Worm (Caenorhabditis elegans) whole organism, L4 larva: Measurements from ENCODE around the gene zyx-1.

Experiments used
- F49E8.2 ChIP-seq: sonication (generic microtip); optimal IDR thresholded peaks from 2 replicates; lab custom pipeline; 2016; ENCODE audit warnings: missing compliant biosample characterization, mild to moderate bottlenecking, missing genetic modification characterization, borderline replicate concordance
- Y105C5A.15 ChIP-seq: fragments of 200-800 bp; sonication (Bioruptor generic); IDR thresholded peaks from 2 replicates; pipeline ENCODE4 v1.3.6; 2022; ENCODE audit warnings: missing genetic modification characterization, missing compliant biosample characterization
- Y75B8A.6 ChIP-seq: fragments of 200-800 bp; sonication (Bioruptor generic); IDR thresholded peaks from 2 replicates; pipeline ENCODE4 v1.3.6; 2022; ENCODE audit warnings: missing genetic modification reagents, missing genetic modification characterization, missing compliant biosample characterization
- aha-1 ChIP-seq: fragments of 150-350 bp; peaks from one replicate; lab custom pipeline; 2014; ENCODE audit warnings: missing biosample characterization, missing genetic modification characterization
- attf-4 ChIP-seq: sonication (generic microtip); optimal IDR thresholded peaks from 3 replicates; lab custom pipeline; 2017; ENCODE audit warnings: missing biosample characterization, missing genetic modification characterization
- ceh-28 ChIP-seq: fragments of 150-350 bp; optimal IDR thresholded peaks from 2 replicates; lab custom pipeline; 2014; ENCODE audit warnings: missing biosample characterization, missing genetic modification reagents, missing genetic modification characterization
- ceh-62 ChIP-seq: sonication (generic microtip); optimal IDR thresholded peaks from 2 replicates; lab custom pipeline; 2017; ENCODE audit warnings: missing biosample characterization, missing genetic modification characterization
- cey-2 ChIP-seq: sonication (generic microtip); optimal IDR thresholded peaks from 3 replicates; lab custom pipeline; 2017; ENCODE audit warnings: missing genetic modification characterization, mild to moderate bottlenecking, missing compliant biosample characterization, antibody characterized with exemption, borderline replicate concordance; ENCODE audit not compliant: insufficient read depth
- daf-16 ChIP-seq, 3 experiments: sonication (generic microtip); optimal IDR thresholded peaks; 2 replicates each; lab custom pipeline; 2016 to 2017; ENCODE audit warnings: missing genetic modification characterization in 3 of 3, missing genetic modification reagents in 3 of 3, mild to moderate bottlenecking in 2 of 3, missing compliant biosample characterization in 2 of 3, missing biosample characterization in 1 of 3, moderate library complexity in 1 of 3
- daf-19 ChIP-seq: fragments of 200-800 bp; sonication (Bioruptor generic); conservative IDR thresholded peaks from 2 replicates; pipeline ENCODE4 v1.3.6; 2022; ENCODE audit warnings: missing genetic modification characterization, missing compliant biosample characterization
- dmd-6 ChIP-seq: fragments of 200-800 bp; sonication (Bioruptor generic); IDR thresholded peaks from 2 replicates; pipeline ENCODE4 v1.3.6; 2022; ENCODE audit warnings: missing genetic modification reagents, missing genetic modification characterization, missing compliant biosample characterization
- dmd-8 ChIP-seq: fragments of 200-800 bp; sonication (Bioruptor generic); IDR thresholded peaks from 2 replicates; pipeline ENCODE4 v1.3.6; 2022; ENCODE audit warnings: missing genetic modification characterization, missing compliant biosample characterization
- dpl-1 ChIP-seq: fragments of 150-350 bp; optimal IDR thresholded peaks from 2 replicates; lab custom pipeline; 2014; ENCODE audit warnings: missing biosample characterization, missing genetic modification reagents, missing genetic modification characterization
- dve-1 ChIP-seq: sonication (generic microtip); optimal IDR thresholded peaks from 2 replicates; lab custom pipeline; 2017; ENCODE audit warnings: antibody characterized with exemption, mild to moderate bottlenecking, missing genetic modification characterization, missing compliant biosample characterization; ENCODE audit not compliant: insufficient read depth
- egl-43 ChIP-seq: fragments of 200-800 bp; sonication (Bioruptor generic); IDR thresholded peaks from 2 replicates; pipeline ENCODE4 v1.3.6; 2022; ENCODE audit warnings: missing genetic modification reagents, missing genetic modification characterization, missing compliant biosample characterization
- gei-8 ChIP-seq: fragments of 200-800 bp; sonication (Bioruptor generic); optimal IDR thresholded peaks from 2 replicates; lab custom pipeline; 2018; ENCODE audit warnings: mild to moderate bottlenecking, missing genetic modification characterization, missing compliant biosample characterization
- hif-1 ChIP-seq, 2 experiments: sonication (generic microtip); optimal IDR thresholded peaks; 2 replicates each; lab custom pipeline; 2016 to 2017; ENCODE audit warnings: missing compliant biosample characterization in 2 of 2, missing genetic modification characterization in 2 of 2, missing genetic modification reagents in 2 of 2, missing genotype in 2 of 2, mild to moderate bottlenecking in 1 of 2
- hlh-11 ChIP-seq: fragments of 200-800 bp; sonication (Bioruptor generic); optimal IDR thresholded peaks from 2 replicates; lab custom pipeline; 2018; ENCODE audit warnings: mild to moderate bottlenecking, missing genetic modification characterization, missing compliant biosample characterization
- hlh-30 ChIP-seq: sonication (generic microtip); optimal IDR thresholded peaks from 2 replicates; lab custom pipeline; 2017; ENCODE audit warnings: antibody characterized with exemption, mild to moderate bottlenecking, missing genetic modification characterization, missing compliant biosample characterization; ENCODE audit not compliant: insufficient read depth
- jun-1 ChIP-seq: fragments of 150-350 bp; optimal IDR thresholded peaks from 2 replicates; lab custom pipeline; 2014; ENCODE audit warnings: missing biosample characterization, missing genetic modification reagents, missing genetic modification characterization
- lin-1 ChIP-seq: fragments of 200-800 bp; sonication (Bioruptor generic); IDR thresholded peaks from 2 replicates; pipeline ENCODE4 v1.3.6; 2022; ENCODE audit warnings: missing genetic modification reagents, missing genetic modification characterization, missing compliant biosample characterization
- lin-38 ChIP-seq: fragments of 200-800 bp; sonication (Bioruptor generic); IDR thresholded peaks from 2 replicates; pipeline ENCODE4 v1.3.6; 2022; ENCODE audit warnings: missing genetic modification reagents, missing genetic modification characterization, missing compliant biosample characterization
- lsy-2 ChIP-seq, 2 experiments: fragments of 150-350 bp in 1 of 2; sonication (generic microtip) in 1 of 2; optimal IDR thresholded peaks; 2 replicates each; lab custom pipeline; 2014 to 2017; ENCODE audit warnings: missing biosample characterization in 2 of 2, missing genetic modification characterization in 2 of 2
- mdl-1 ChIP-seq, 2 experiments: fragments of 150-350 bp in 1 of 2; sonication (generic microtip) in 1 of 2; optimal IDR thresholded peaks; 2 replicates each; lab custom pipeline; 2014 to 2017; ENCODE audit warnings: missing biosample characterization in 2 of 2, missing genetic modification characterization in 2 of 2
- mes-2 ChIP-seq: sonication (generic microtip); optimal IDR thresholded peaks from 2 replicates; lab custom pipeline; 2016; ENCODE audit warnings: missing genotype, mild to moderate bottlenecking, missing genetic modification characterization, missing compliant biosample characterization; ENCODE audit not compliant: poor library complexity, severe bottlenecking
- mxl-3 ChIP-seq: fragments of 200-800 bp; sonication (Bioruptor generic); optimal IDR thresholded peaks from 2 replicates; lab custom pipeline; 2018; ENCODE audit warnings: mild to moderate bottlenecking, missing genetic modification characterization, missing compliant biosample characterization
- nhr-10 ChIP-seq: fragments of 150-350 bp; optimal IDR thresholded peaks from 2 replicates; lab custom pipeline; 2014; ENCODE audit warnings: missing biosample characterization, missing genetic modification characterization
- nhr-102 ChIP-seq: sonication (generic microtip); optimal IDR thresholded peaks from 2 replicates; lab custom pipeline; 2016; ENCODE audit warnings: mild to moderate bottlenecking, missing genetic modification characterization, moderate library complexity, missing compliant biosample characterization
- nhr-11 ChIP-seq: fragments of 150-350 bp; optimal IDR thresholded peaks from 2 replicates; lab custom pipeline; 2014; ENCODE audit warnings: missing biosample characterization, missing genetic modification characterization
- nhr-111 ChIP-seq: fragments of 200-800 bp; sonication (Bioruptor generic); optimal IDR thresholded peaks from 2 replicates; lab custom pipeline; 2018; ENCODE audit warnings: mild to moderate bottlenecking, missing genetic modification characterization, missing compliant biosample characterization
- nhr-28 ChIP-seq: fragments of 150-350 bp; optimal IDR thresholded peaks from 2 replicates; lab custom pipeline; 2014; ENCODE audit warnings: missing biosample characterization, missing genetic modification characterization
- nhr-6 ChIP-seq: fragments of 150-350 bp; optimal IDR thresholded peaks from 2 replicates; lab custom pipeline; 2014; ENCODE audit warnings: missing biosample characterization, missing genetic modification characterization
- nhr-76 ChIP-seq: fragments of 150-350 bp; optimal IDR thresholded peaks from 2 replicates; lab custom pipeline; 2014; ENCODE audit warnings: missing biosample characterization, missing genetic modification characterization
- nhr-77 ChIP-seq: fragments of 150-350 bp; optimal IDR thresholded peaks from 2 replicates; lab custom pipeline; 2014; ENCODE audit warnings: missing biosample characterization, missing genetic modification characterization
- pqm-1 ChIP-seq: sonication (generic microtip); optimal IDR thresholded peaks from 2 replicates; lab custom pipeline; 2017; ENCODE audit warnings: missing biosample characterization, missing genetic modification characterization
- rbr-2 ChIP-seq: sonication (generic microtip); optimal IDR thresholded peaks from 2 replicates; lab custom pipeline; 2016; ENCODE audit warnings: missing genotype, missing genetic modification characterization, missing compliant biosample characterization
- sdz-12 ChIP-seq: fragments of 200-800 bp; sonication (Bioruptor generic); optimal IDR thresholded peaks from 2 replicates; lab custom pipeline; 2018; ENCODE audit warnings: mild to moderate bottlenecking, missing genetic modification characterization, missing compliant biosample characterization
- set-16 ChIP-seq: fragments of 200-800 bp; sonication (Bioruptor generic); IDR thresholded peaks from 2 replicates; pipeline ENCODE4 v1.3.6; 2022; ENCODE audit warnings: missing genetic modification reagents, missing genetic modification characterization, missing compliant biosample characterization
- unc-39 ChIP-seq: sonication (generic microtip); optimal IDR thresholded peaks from 2 replicates; lab custom pipeline; 2017; ENCODE audit warnings: missing biosample characterization, missing genetic modification characterization
- unc-62 ChIP-seq, 3 experiments: fragments of 150-350 bp in 1 of 3; sonication (generic microtip); optimal IDR thresholded peaks in 2 of 3; peaks in 1 of 3; 1 replicate in 1 of 3; 2 replicates in 2 of 3; lab custom pipeline; 2014 to 2017; ENCODE audit warnings: missing biosample characterization in 3 of 3, missing genetic modification characterization in 3 of 3, missing genetic modification reagents in 3 of 3, missing genotype in 1 of 3
- vab-7 ChIP-seq: fragments of 200-800 bp; sonication (Bioruptor generic); IDR thresholded peaks from 2 replicates; pipeline ENCODE4 v1.3.6; 2022; ENCODE audit warnings: missing genetic modification reagents, missing genetic modification characterization, missing compliant biosample characterization
- zag-1 ChIP-seq: fragments of 150-350 bp; optimal IDR thresholded peaks from 2 replicates; lab custom pipeline; 2014; ENCODE audit warnings: missing biosample characterization, missing genetic modification characterization
- zfp-3 ChIP-seq: fragments of 200-800 bp; sonication (Bioruptor generic); conservative IDR thresholded peaks from 2 replicates; pipeline ENCODE4 v1.3.6; 2022; ENCODE audit warnings: missing genetic modification reagents, missing genetic modification characterization, missing compliant biosample characterization

The zyx-1 gene

DNA sequence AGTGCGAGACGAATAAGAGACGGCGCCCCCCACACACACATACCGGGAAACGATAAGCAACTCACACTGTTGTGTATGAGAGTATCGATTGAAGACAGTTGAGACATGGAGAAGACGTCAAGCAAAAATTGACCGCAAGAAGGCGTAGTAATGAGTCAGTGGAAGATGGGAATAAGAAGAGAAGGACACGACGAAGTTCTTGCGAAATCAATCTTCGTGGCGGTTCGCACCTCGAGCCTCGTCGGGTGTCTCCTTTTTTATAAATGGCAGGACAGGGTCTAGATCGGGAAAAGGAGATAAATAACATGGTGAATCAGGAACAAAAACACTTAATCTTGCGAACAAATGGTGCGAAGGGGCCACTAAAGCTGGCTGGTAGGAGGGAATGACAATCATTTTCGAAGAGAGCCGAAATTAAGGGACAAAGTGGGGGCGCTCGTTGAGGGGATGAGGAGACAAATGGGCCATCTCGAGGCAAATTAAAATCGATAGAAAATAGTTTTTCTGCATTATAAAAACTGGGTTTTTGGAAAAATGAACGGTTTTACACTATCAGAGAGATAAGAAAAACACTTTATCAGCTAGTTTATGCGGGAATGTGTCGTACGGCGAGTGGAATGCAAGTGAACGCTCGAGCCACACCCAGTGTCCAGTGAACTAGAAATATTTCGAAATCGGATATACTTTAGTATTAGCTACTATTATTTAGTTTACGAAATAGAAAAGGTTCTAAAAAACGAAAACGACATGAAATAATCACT is 27.2 kb upstream of the zyx-1 start:
- TF ChIP-seq nhr-10 (tag; lab: Kevin White, UChicago): no peak
- TF ChIP-seq nhr-6 (tag; lab: Kevin White, UChicago): no peak
- peak; percentile 19; the same call in 1 of the 2 replicates for TF ChIP-seq egl-43 (GFP tag; lab: Robert Waterston, UW)
- no peak for TF ChIP-seq set-16
- no peak for TF ChIP-seq dve-1 (tag; lab: Kevin White, UChicago)
- TF ChIP-seq hlh-11 (tag; lab: Kevin White, UChicago): peak; percentile 6
- no peak for TF ChIP-seq daf-16 (GFP tag; optimal IDR thresholded peaks at IDR 0.05; lab: Kevin White, UChicago)
- TF ChIP-seq daf-16 (tag; optimal IDR thresholded peaks at IDR 0.05; lab: Kevin White, UChicago): peak; percentile 33
- TF ChIP-seq nhr-28: peak; percentile 33
- TF ChIP-seq cey-2 (tag; lab: Kevin White, UChicago): no peak
- TF ChIP-seq zag-1: no peak
- no peak for TF ChIP-seq hif-1 (tag; optimal IDR thresholded peaks at IDR 0.05; lab: Kevin White, UChicago)
- TF ChIP-seq pqm-1: peak; percentile 52
- no peak for TF ChIP-seq nhr-102 (tag; lab: Kevin White, UChicago)
- TF ChIP-seq unc-62 (GFP tag; optimal IDR thresholded peaks at IDR 0.05 in 1 of 2; lab: Kevin White, UChicago): peak in 1 of 2 experiments; percentile 30
- TF ChIP-seq unc-62 (tag; optimal IDR thresholded peaks at IDR 0.05; lab: Kevin White, UChicago): no peak
- no peak; the same call in 1 of the 2 replicates for TF ChIP-seq dmd-6 (GFP tag; lab: Robert Waterston, UW)
- TF ChIP-seq ceh-28: peak; percentile 4
- no peak for TF ChIP-seq nhr-77 (tag; lab: Kevin White, UChicago)
- TF ChIP-seq aha-1: peak; percentile 94
- no peak for TF ChIP-seq unc-39 (tag; lab: Kevin White, UChicago)
- TF ChIP-seq Y105C5A.15 (GFP tag; lab: Robert Waterston, UW): no peak
- no peak for TF ChIP-seq attf-4 (tag; lab: Kevin White, UChicago)
- no peak for TF ChIP-seq daf-19 (GFP tag; lab: Robert Waterston, UW)
- no peak for TF ChIP-seq rbr-2 (tag; lab: Kevin White, UChicago)
- no peak for TF ChIP-seq ceh-62 (tag; lab: Kevin White, UChicago)
- TF ChIP-seq hlh-30 (tag; lab: Kevin White, UChicago): no peak

DNA sequence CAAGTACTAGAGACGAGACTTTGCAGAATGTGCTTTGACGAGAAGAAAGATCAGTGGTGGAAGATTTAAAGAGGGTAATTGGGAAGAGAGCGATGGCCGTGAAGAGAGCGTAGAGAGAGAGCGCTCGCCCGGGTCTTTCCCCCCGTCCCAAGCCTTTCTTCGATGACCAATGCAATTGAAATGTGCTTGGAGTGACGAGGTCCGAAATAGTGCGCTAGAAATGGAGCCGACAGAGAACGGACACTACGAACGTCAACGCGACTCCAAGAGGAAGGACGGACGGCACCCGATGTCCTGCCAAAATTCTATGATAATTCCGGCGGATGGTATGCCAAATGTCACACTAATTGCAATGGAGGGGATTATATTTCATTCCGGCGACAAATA is 26.7 kb upstream of the zyx-1 start:
- TF ChIP-seq set-16 (peak; percentile 30; the same call in 1 of the 2 replicates), sdz-12 (GFP tag; lab: Kevin White, UChicago) (no peak), mes-2 (peak; percentile 5), egl-43 (GFP tag; lab: Robert Waterston, UW) (0 out of 2 replicates have a peak, but pooled peaks have one; percentile 20), nhr-77 (tag; lab: Kevin White, UChicago) (no peak), nhr-11 (tag; lab: Kevin White, UChicago) (no peak)

DNA sequence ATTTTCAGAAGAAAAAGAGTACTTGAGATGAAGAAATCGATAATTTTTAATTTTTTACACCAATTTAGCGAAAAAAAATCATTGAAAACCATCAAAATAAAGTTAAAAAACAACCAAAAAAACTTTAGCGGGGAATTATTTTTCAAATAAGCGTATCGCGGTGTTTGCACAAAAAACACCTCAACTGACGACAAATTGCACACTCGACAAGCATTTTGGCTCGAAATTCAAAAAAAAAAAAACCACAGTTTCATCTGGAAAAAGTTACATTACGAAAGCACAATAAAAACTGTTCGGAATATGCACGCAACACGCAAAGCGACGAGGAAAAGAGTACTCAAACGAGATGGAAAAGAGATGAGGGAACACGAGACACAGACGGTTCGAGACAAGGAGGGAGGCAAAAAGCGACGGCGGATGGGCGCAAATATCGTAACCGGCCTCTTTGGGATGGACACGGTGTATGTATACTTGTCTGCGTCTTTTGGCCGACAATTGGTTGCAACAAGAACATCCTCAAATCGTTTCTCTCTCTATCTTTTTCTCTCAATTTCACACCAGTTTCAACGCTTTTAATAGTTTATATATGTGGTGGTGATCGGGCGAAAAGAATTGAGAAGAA is 26.0 kb upstream of the zyx-1 start:
- peak in 1 of 2 experiments; percentile 49 for TF ChIP-seq hif-1 (tag; optimal IDR thresholded peaks at IDR 0.05; lab: Kevin White, UChicago)
- no peak for TF ChIP-seq lin-1
- peak; percentile 57 for TF ChIP-seq nhr-77 (tag; lab: Kevin White, UChicago)
- peak; percentile 27; the same call in 1 of the 2 replicates for TF ChIP-seq lin-38 (GFP tag; lab: Robert Waterston, UW)
- peak; percentile 83 for TF ChIP-seq mxl-3 (GFP tag; lab: Kevin White, UChicago)
- TF ChIP-seq nhr-76 (tag; lab: Kevin White, UChicago): no peak
- TF ChIP-seq daf-16 (GFP tag; optimal IDR thresholded peaks at IDR 0.05; lab: Kevin White, UChicago): no peak
- TF ChIP-seq daf-16 (tag; optimal IDR thresholded peaks at IDR 0.05; lab: Kevin White, UChicago): peak; percentile 3
- peak; percentile 75 for TF ChIP-seq hlh-11 (tag; lab: Kevin White, UChicago)
- peak in 1 of 2 experiments; percentile 61 for TF ChIP-seq lsy-2 (tag; optimal IDR thresholded peaks at IDR 0.05; lab: Kevin White, UChicago)
- no peak for TF ChIP-seq zfp-3 (GFP tag; lab: Robert Waterston, UW)
- TF ChIP-seq jun-1 (tag; lab: Kevin White, UChicago): no peak
- TF ChIP-seq dpl-1 (GFP tag; lab: Kevin White, UChicago): peak; percentile 40
- TF ChIP-seq vab-7 (GFP tag; lab: Robert Waterston, UW): no peak
- TF ChIP-seq mdl-1 (tag; optimal IDR thresholded peaks at IDR 0.05; lab: Kevin White, UChicago): peak; percentile 39 to 64
- TF ChIP-seq nhr-6 (tag; lab: Kevin White, UChicago): peak; percentile 40
- no peak for TF ChIP-seq F49E8.2
- TF ChIP-seq hlh-30 (tag; lab: Kevin White, UChicago): peak; percentile 57
- TF ChIP-seq nhr-28: peak; percentile 66
- no peak for TF ChIP-seq Y75B8A.6
- TF ChIP-seq dmd-8 (GFP tag; lab: Robert Waterston, UW): no peak
- no peak for TF ChIP-seq gei-8 (GFP tag; lab: Kevin White, UChicago)
- TF ChIP-seq nhr-111 (GFP tag; lab: Kevin White, UChicago): no peak
